Worm (Caenorhabditis elegans) whole organism, L4/young adult: ENCODE data around the gene F55A11.4.

Source experiments
- W03F9.2 ChIP-seq: fragments of 150-350 bp; optimal IDR thresholded peaks from 2 replicates; lab custom pipeline; 2014; ENCODE audit warnings: missing biosample characterization, missing genetic modification characterization
- dao-5 ChIP-seq: sonication (generic microtip); optimal IDR thresholded peaks from 2 replicates; lab custom pipeline; 2016; ENCODE audit warnings: missing genotype, missing genetic modification characterization, moderate library complexity, missing compliant biosample characterization
- him-1 ChIP-seq: sonication (generic microtip); optimal IDR thresholded peaks from 2 replicates; lab custom pipeline; 2016; ENCODE audit warnings: missing genotype, missing genetic modification reagents, missing genetic modification characterization, missing compliant biosample characterization

DNA sequence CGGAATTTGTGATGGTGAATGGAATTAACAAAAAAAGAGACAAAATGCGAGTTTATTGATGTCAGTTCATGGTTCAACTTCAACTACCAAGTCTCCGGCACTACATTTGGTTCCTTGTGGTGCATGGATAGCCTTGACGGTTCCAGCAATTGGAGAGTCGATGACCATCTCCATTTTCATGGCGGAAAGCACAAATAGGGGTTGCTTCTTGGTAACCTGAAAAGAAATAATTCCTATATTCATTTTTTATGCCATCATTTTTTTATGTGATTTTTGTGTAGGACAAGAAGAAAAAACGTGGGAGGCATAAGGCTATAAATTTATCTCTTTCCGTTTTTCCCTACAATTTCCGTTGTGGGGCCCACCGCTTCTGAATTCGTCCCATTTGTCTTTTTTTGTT lies 47.8 kb downstream of the F55A11.4 start:
- TF ChIP-seq him-1 (tag; lab: Kevin White, UChicago) (no peak), W03F9.2 (tag; lab: Kevin White, UChicago) (no peak), dao-5 (no peak)
